Worm (Caenorhabditis elegans) whole organism, L3 larva: ENCODE data around the gene sorf-1.

Experiments used
- ceh-28 ChIP-seq: fragments of 150-350 bp; optimal IDR thresholded peaks from 2 replicates; lab custom pipeline; 2014; ENCODE audit warnings: missing biosample characterization, missing genetic modification reagents, missing genetic modification characterization
- ceh-82 ChIP-seq: fragments of 150-350 bp; optimal IDR thresholded peaks from 2 replicates; lab custom pipeline; 2014; ENCODE audit warnings: missing biosample characterization, missing genetic modification characterization
- ceh-9 ChIP-seq: sonication (generic microtip); optimal IDR thresholded peaks from 2 replicates; lab custom pipeline; 2018; ENCODE audit warnings: missing biosample characterization, missing genetic modification characterization
- hmg-11 ChIP-seq: sonication (generic microtip); optimal IDR thresholded peaks from 2 replicates; lab custom pipeline; 2016; ENCODE audit warnings: missing genetic modification characterization, missing compliant biosample characterization
- lin-39 ChIP-seq: fragments of 150-350 bp; optimal IDR thresholded peaks from 2 replicates; lab custom pipeline; 2018; ENCODE audit warnings: missing biosample characterization, missing genetic modification reagents, missing genetic modification characterization
- nhr-12 ChIP-seq: fragments of 150-350 bp; optimal IDR thresholded peaks from 2 replicates; lab custom pipeline; 2014; ENCODE audit warnings: missing biosample characterization, missing genetic modification characterization
- nhr-25 ChIP-seq: sonication (generic microtip); optimal IDR thresholded peaks from 2 replicates; lab custom pipeline; 2017; ENCODE audit warnings: missing biosample characterization, missing genetic modification characterization
- nhr-77 ChIP-seq: fragments of 150-350 bp; optimal IDR thresholded peaks from 2 replicates; lab custom pipeline; 2014; ENCODE audit warnings: missing biosample characterization, missing genetic modification characterization
- tbx-2 ChIP-seq: sonication (generic microtip); optimal IDR thresholded peaks from 2 replicates; lab custom pipeline; 2016; ENCODE audit warnings: mild to moderate bottlenecking, missing genetic modification characterization, missing compliant biosample characterization

DNA sequence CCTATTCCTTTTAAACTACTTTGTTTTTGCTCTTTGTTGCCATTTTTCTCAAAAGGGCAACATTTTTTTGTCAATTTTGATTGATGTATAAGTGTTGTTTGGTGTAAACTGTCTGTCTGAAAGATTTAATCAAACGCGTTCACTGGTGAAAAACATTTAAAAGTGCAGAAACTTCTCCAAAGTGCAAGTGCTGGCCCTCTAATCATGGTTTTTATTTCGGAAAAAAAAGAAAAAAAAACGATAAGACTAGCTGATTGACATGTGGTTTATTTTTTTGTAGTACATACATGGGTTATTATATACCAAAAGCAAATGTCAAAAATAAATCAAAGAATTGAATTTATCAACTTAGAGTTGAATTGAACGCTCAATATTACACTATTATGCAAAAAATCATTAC, 16.7 kb downstream of the sorf-1 start, which contains the start of gene dhs-26:
- TF ChIP-seq nhr-25 (tag; lab: Kevin White, UChicago) = no peak
- TF ChIP-seq ceh-82 (tag; lab: Kevin White, UChicago) = no peak
- no peak for TF ChIP-seq hmg-11 (tag; lab: Kevin White, UChicago)
- no peak for TF ChIP-seq lin-39 (tag; lab: Kevin White, UChicago)
- no peak for TF ChIP-seq ceh-28 (tag; lab: Kevin White, UChicago)
- no peak for TF ChIP-seq nhr-12
- TF ChIP-seq nhr-77 = no peak
- no peak for TF ChIP-seq tbx-2 (tag; lab: Kevin White, UChicago)
- no peak for TF ChIP-seq ceh-9 (tag; lab: Kevin White, UChicago)
